Worm (Caenorhabditis elegans): ENCODE measurements around the gene F21F8.5.
A peak's percentile ranks its signal among the peaks of the same experiment; 100 is the strongest.

- TF ChIP-seq madf-6 (GFP tag; IDR thresholded peaks at IDR 0.05) (peak; percentile 53; the same call in 1 of the 2 replicates), snpc-4 (GFP tag; optimal IDR thresholded peaks at IDR 0.05) (peak; percentile 41), snpc-4 (tag; optimal IDR thresholded peaks at IDR 0.05) (peak; percentile 68 to 92 (median 80)), somi-1 (GFP tag; optimal IDR thresholded peaks at IDR 0.05) (no peak), ama-1 (optimal IDR thresholded peaks at IDR 0.05) (no peak), ama-1 (GFP tag; optimal IDR thresholded peaks at IDR 0.05) (no peak), rcor-1 (GFP tag; IDR thresholded peaks at IDR 0.05) (no peak), chd-7 (tag; optimal IDR thresholded peaks at IDR 0.05) (no peak), ets-4 (GFP tag; optimal IDR thresholded peaks at IDR 0.05) (no peak)
These were observed 36.1 kb downstream of the F21F8.5 start for ce11 chrV:8230056-8230455.

All from whole organism, young adult.